Worm (Caenorhabditis elegans) whole organism, L1 larva: ENCODE results near the gene lsy-13.
A peak's percentile ranks its signal among the peaks of the same experiment; 100 is the strongest.
"Not testable (repeated sequence)": the region's sequence is repeated elsewhere in the genome, so short reads cannot be mapped to it uniquely, and the experiment has no call there.

Source experiments
- F16B12.6 ChIP-seq: fragments of 150-350 bp; optimal IDR thresholded peaks from 2 replicates; lab custom pipeline; 2014; ENCODE audit warnings: missing biosample characterization, missing genetic modification characterization
- Y116A8C.19 ChIP-seq: sonication (generic microtip); optimal IDR thresholded peaks from 2 replicates; lab custom pipeline; 2016; ENCODE audit warnings: missing compliant biosample characterization, missing genetic modification characterization, borderline replicate concordance
- ceh-8 ChIP-seq: fragments of 200-800 bp; sonication (Bioruptor generic); optimal IDR thresholded peaks from 2 replicates; lab custom pipeline; 2018; ENCODE audit warnings: mild to moderate bottlenecking, missing genetic modification characterization, moderate library complexity, missing compliant biosample characterization
- ceh-88 ChIP-seq: fragments of 200-800 bp; sonication (Bioruptor generic); IDR thresholded peaks from 2 replicates; pipeline ENCODE4 v1.3.6; 2022; ENCODE audit warnings: missing genetic modification characterization, missing compliant biosample characterization
- dpl-1 ChIP-seq, 3 experiments: fragments of 150-350 bp in 2 of 3; sonication (generic microtip) in 1 of 3; optimal IDR thresholded peaks; 2 replicates each; lab custom pipeline; 2014 to 2017; ENCODE audit warnings: missing biosample characterization in 3 of 3, missing genetic modification characterization in 3 of 3, missing genetic modification reagents in 3 of 3
- dsc-1 ChIP-seq: sonication (generic microtip); optimal IDR thresholded peaks from 2 replicates; lab custom pipeline; 2016; ENCODE audit warnings: mild to moderate bottlenecking, missing genetic modification characterization, missing compliant biosample characterization
- efl-1 ChIP-seq, 4 experiments: fragments of 150-350 bp; optimal IDR thresholded peaks in 3 of 4; peaks in 1 of 4; 1 replicate in 1 of 4; 2 replicates in 3 of 4; lab custom pipeline; 2014; ENCODE audit warnings: missing biosample characterization in 2 of 4, missing genetic modification characterization in 2 of 4, missing genetic modification reagents in 2 of 4
- efl-3 ChIP-seq: fragments of 200-800 bp; sonication (Bioruptor generic); optimal IDR thresholded peaks from 2 replicates; lab custom pipeline; 2018; ENCODE audit warnings: mild to moderate bottlenecking, missing genetic modification characterization, missing compliant biosample characterization
- egl-13 ChIP-seq: sonication (generic microtip); optimal IDR thresholded peaks from 2 replicates; lab custom pipeline; 2016; ENCODE audit warnings: missing genotype, missing genetic modification reagents, missing genetic modification characterization, missing compliant biosample characterization
- egl-27 ChIP-seq, 2 experiments: fragments of 150-350 bp in 1 of 2; sonication (generic microtip); optimal IDR thresholded peaks; 3 replicates each; lab custom pipeline; 2017 to 2018; ENCODE audit warnings: missing biosample characterization in 2 of 2, missing genetic modification characterization in 2 of 2, missing genetic modification reagents in 2 of 2
- elt-3 ChIP-seq, 6 experiments: fragments of 150-350 bp in 1 of 6; sonication (generic microtip); optimal IDR thresholded peaks; 2 replicates each; lab custom pipeline; 2017 to 2018; ENCODE audit warnings: missing biosample characterization in 6 of 6, missing genetic modification characterization in 6 of 6, inconsistent platforms in 1 of 6
- ets-5 ChIP-seq: fragments of 200-800 bp; sonication (Bioruptor generic); IDR thresholded peaks from 2 replicates; pipeline ENCODE4 v1.3.6; 2022; ENCODE audit warnings: missing genetic modification characterization, missing compliant biosample characterization
- fkh-4 ChIP-seq: sonication (generic microtip); optimal IDR thresholded peaks from 2 replicates; lab custom pipeline; 2016; ENCODE audit warnings: missing compliant biosample characterization, missing genetic modification characterization, borderline replicate concordance
- fkh-8 ChIP-seq: sonication (generic microtip); optimal IDR thresholded peaks from 2 replicates; lab custom pipeline; 2016; ENCODE audit warnings: mild to moderate bottlenecking, missing genetic modification characterization, missing compliant biosample characterization
- grh-1 ChIP-seq: fragments of 200-800 bp; sonication (Bioruptor generic); IDR thresholded peaks from 2 replicates; pipeline ENCODE4 v1.3.6; 2022; ENCODE audit warnings: missing genetic modification reagents, missing genetic modification characterization, missing compliant biosample characterization
- isw-1 ChIP-seq: fragments of 200-800 bp; sonication (Bioruptor generic); IDR thresholded peaks from 2 replicates; pipeline ENCODE4 v1.3.6; 2022; ENCODE audit warnings: missing genetic modification characterization, missing compliant biosample characterization
- lin-14 ChIP-seq: fragments of 200-800 bp; sonication (Bioruptor generic); optimal IDR thresholded peaks from 2 replicates; lab custom pipeline; 2018; ENCODE audit warnings: mild to moderate bottlenecking, missing genetic modification characterization, moderate library complexity, missing compliant biosample characterization
- lin-35 ChIP-seq, 2 experiments: fragments of 150-350 bp; optimal IDR thresholded peaks; 2 replicates each; lab custom pipeline; 2014; ENCODE audit warnings: missing biosample characterization in 2 of 2, missing genetic modification characterization in 2 of 2, missing genetic modification reagents in 2 of 2
- lsy-2 ChIP-seq, 2 experiments: fragments of 150-350 bp; optimal IDR thresholded peaks; 2 replicates each; lab custom pipeline; 2014; ENCODE audit warnings: missing biosample characterization in 2 of 2, missing genetic modification characterization in 2 of 2
- mab-9 ChIP-seq: fragments of 200-800 bp; sonication (Bioruptor generic); IDR thresholded peaks from 2 replicates; pipeline ENCODE4 v1.3.6; 2022; ENCODE audit warnings: missing genetic modification reagents, missing genetic modification characterization, missing compliant biosample characterization
- mef-2 ChIP-seq: fragments of 150-350 bp; optimal IDR thresholded peaks from 2 replicates; lab custom pipeline; 2014; ENCODE audit warnings: missing biosample characterization, missing genetic modification characterization
- mep-1 ChIP-seq: fragments of 150-350 bp; optimal IDR thresholded peaks from 2 replicates; lab custom pipeline; 2014; ENCODE audit warnings: missing biosample characterization, missing genetic modification characterization
- nhr-19 ChIP-seq: fragments of 200-800 bp; sonication (Bioruptor generic); conservative IDR thresholded peaks from 2 replicates; pipeline ENCODE4 v1.3.6; 2022; ENCODE audit warnings: missing genetic modification characterization, missing compliant biosample characterization
- nhr-20 ChIP-seq: sonication (generic microtip); optimal IDR thresholded peaks from 2 replicates; lab custom pipeline; 2016; ENCODE audit warnings: mild to moderate bottlenecking, missing genetic modification characterization, missing compliant biosample characterization
- nhr-28 ChIP-seq: fragments of 150-350 bp; optimal IDR thresholded peaks from 2 replicates; lab custom pipeline; 2014; ENCODE audit warnings: missing biosample characterization, missing genetic modification characterization
- nhr-47 ChIP-seq: sonication (generic microtip); optimal IDR thresholded peaks from 2 replicates; lab custom pipeline; 2016; ENCODE audit warnings: mild to moderate bottlenecking, missing genetic modification characterization, moderate library complexity, missing compliant biosample characterization
- nhr-71 ChIP-seq: sonication (generic microtip); optimal IDR thresholded peaks from 2 replicates; lab custom pipeline; 2016; ENCODE audit warnings: mild to moderate bottlenecking, missing genetic modification characterization, moderate library complexity, missing compliant biosample characterization
- nhr-76 ChIP-seq: sonication (generic microtip); optimal IDR thresholded peaks from 2 replicates; lab custom pipeline; 2017; ENCODE audit warnings: missing biosample characterization, missing genetic modification characterization
- nhr-77 ChIP-seq: fragments of 150-350 bp; optimal IDR thresholded peaks from 2 replicates; lab custom pipeline; 2014; ENCODE audit warnings: missing biosample characterization, missing genetic modification characterization
- nhr-85 ChIP-seq: sonication (generic microtip); peaks from one replicate; lab custom pipeline; 2016; ENCODE audit warnings: missing genetic modification characterization, inconsistent platforms, missing compliant biosample characterization
- nhr-90 ChIP-seq: sonication (generic microtip); optimal IDR thresholded peaks from 2 replicates; lab custom pipeline; 2016; ENCODE audit warnings: mild to moderate bottlenecking, missing genetic modification characterization, missing compliant biosample characterization; ENCODE audit not compliant: poor library complexity
- pax-3 ChIP-seq: fragments of 200-800 bp; sonication (Bioruptor generic); optimal IDR thresholded peaks from 2 replicates; lab custom pipeline; 2018; ENCODE audit warnings: mild to moderate bottlenecking, missing genetic modification characterization, moderate library complexity, missing compliant biosample characterization
- rnt-1 ChIP-seq: sonication (generic microtip); optimal IDR thresholded peaks from 2 replicates; lab custom pipeline; 2016; ENCODE audit warnings: mild to moderate bottlenecking, missing genetic modification characterization, moderate library complexity, missing compliant biosample characterization
- snpc-4 ChIP-seq: fragments of 150-350 bp; optimal IDR thresholded peaks from 2 replicates; lab custom pipeline; 2014; ENCODE audit warnings: missing biosample characterization, missing genetic modification characterization
- snu-23 ChIP-seq: sonication (generic microtip); optimal IDR thresholded peaks from 2 replicates; lab custom pipeline; 2016; ENCODE audit warnings: missing genetic modification characterization, missing compliant biosample characterization
- sptf-1 ChIP-seq: fragments of 150-350 bp; optimal IDR thresholded peaks from 2 replicates; lab custom pipeline; 2014; ENCODE audit warnings: missing biosample characterization, missing genetic modification characterization
- swsn-7 ChIP-seq: sonication (generic microtip); optimal IDR thresholded peaks from 2 replicates; lab custom pipeline; 2016; ENCODE audit warnings: missing genetic modification characterization, missing compliant biosample characterization
- tbx-2 ChIP-seq: sonication (generic microtip); optimal IDR thresholded peaks from 2 replicates; lab custom pipeline; 2016; ENCODE audit warnings: missing genetic modification characterization, missing compliant biosample characterization
- unc-130 ChIP-seq: fragments of 150-350 bp; optimal IDR thresholded peaks from 2 replicates; lab custom pipeline; 2017; ENCODE audit warnings: missing biosample characterization, missing genetic modification characterization, inconsistent platforms
- unc-86 ChIP-seq: sonication (generic microtip); optimal IDR thresholded peaks from 2 replicates; lab custom pipeline; 2016; ENCODE audit warnings: missing genetic modification characterization, missing compliant biosample characterization
- unc-98 ChIP-seq: fragments of 200-800 bp; sonication (Bioruptor generic); IDR thresholded peaks from 2 replicates; pipeline ENCODE4 v1.3.6; 2022; ENCODE audit warnings: missing genetic modification characterization, missing compliant biosample characterization
- xbp-1 ChIP-seq: sonication (generic microtip); optimal IDR thresholded peaks from 2 replicates; lab custom pipeline; 2016; ENCODE audit warnings: missing genetic modification characterization, missing compliant biosample characterization

The lsy-13 gene

ce11 chrIV:16829896-16830295 lies 33.8 kb upstream of the lsy-13 start, which contains the start of gene Y116A8A.7:
Gene Y116A8A.7, plus strand, starts transcription at chrIV:16830196.
- TF ChIP-seq efl-1 (optimal IDR thresholded peaks at IDR 0.05; lab: Kevin White, UChicago) (no peak), efl-1 (GFP tag; optimal IDR thresholded peaks at IDR 0.05 in 1 of 2; lab: Kevin White, UChicago) (peak in 1 of 2 experiments; percentile 57), Y116A8C.19 (no peak)

- no peak for TF ChIP-seq nhr-76 (tag; lab: Kevin White, UChicago)
- TF ChIP-seq nhr-77 (tag; lab: Kevin White, UChicago): no peak
- no peak for TF ChIP-seq ceh-8 (GFP tag; lab: Kevin White, UChicago)
- TF ChIP-seq egl-27 (tag; optimal IDR thresholded peaks at IDR 0.05; lab: Kevin White, UChicago): no peak
- no peak for TF ChIP-seq lin-35 (GFP tag; optimal IDR thresholded peaks at IDR 0.05; lab: Kevin White, UChicago)
- TF ChIP-seq unc-130: no peak
- no peak for TF ChIP-seq snpc-4 (tag; lab: Kevin White, UChicago)
- no peak for TF ChIP-seq sptf-1
- TF ChIP-seq grh-1 (GFP tag; lab: Robert Waterston, UW): no peak
- no peak for TF ChIP-seq nhr-71 (tag; lab: Kevin White, UChicago)
- no peak for TF ChIP-seq efl-3
- no peak for TF ChIP-seq mef-2 (tag; lab: Kevin White, UChicago)
- no peak for TF ChIP-seq unc-86 (tag; lab: Kevin White, UChicago)
- no peak for TF ChIP-seq elt-3 (tag; optimal IDR thresholded peaks at IDR 0.05; lab: Kevin White, UChicago)
- no peak for TF ChIP-seq mep-1 (tag; lab: Kevin White, UChicago)
- TF ChIP-seq nhr-28 (tag; lab: Kevin White, UChicago): no peak
- no peak for TF ChIP-seq unc-98 (GFP tag; lab: Robert Waterston, UW)
- no peak for TF ChIP-seq egl-13
These were observed 32.3 kb upstream of the lsy-13 start, which contains the start of gene clec-194 for ce11 chrIV:16831366-16831765. Gene clec-194, plus strand, starts transcription at chrIV:16831666.

- TF ChIP-seq dpl-1 (GFP tag; optimal IDR thresholded peaks at IDR 0.05; lab: Kevin White, UChicago); xbp-1 (tag; lab: Kevin White, UChicago); ets-5 (GFP tag; lab: Robert Waterston, UW): not testable (repeated sequence)
These were observed 20.8 kb upstream of the lsy-13 start, which contains the start of gene Y116A8A.150 for ce11 chrIV:16842873-16843272. Gene Y116A8A.150, minus strand, starts transcription at chrIV:16842973.

ce11 chrIV:16845376-16845775 lies 18.3 kb upstream of the lsy-13 start:
- TF ChIP-seq efl-1 (optimal IDR thresholded peaks at IDR 0.05; lab: Kevin White, UChicago) (peak; percentile 53 to 60), efl-1 (GFP tag; optimal IDR thresholded peaks at IDR 0.05 in 1 of 2; lab: Kevin White, UChicago) (peak; percentile 14 to 96), isw-1 (GFP tag; lab: Robert Waterston, UW) (peak; percentile 94), unc-98 (GFP tag; lab: Robert Waterston, UW) (peak; percentile 84), nhr-19 (GFP tag; lab: Robert Waterston, UW) (peak; percentile 98), swsn-7 (tag; lab: Kevin White, UChicago) (peak; percentile 58), nhr-71 (tag; lab: Kevin White, UChicago) (peak; percentile 76), dsc-1 (peak; percentile 39), xbp-1 (tag; lab: Kevin White, UChicago) (peak; percentile 53), nhr-47 (tag; lab: Kevin White, UChicago) (peak; percentile 74), lin-14 (peak; percentile 50), nhr-90 (tag; lab: Kevin White, UChicago) (peak; percentile 36), rnt-1 (tag; lab: Kevin White, UChicago) (peak; percentile 56), grh-1 (GFP tag; lab: Robert Waterston, UW) (peak; percentile 95), snu-23 (GFP tag; lab: Kevin White, UChicago) (peak; percentile 29), nhr-20 (tag; lab: Kevin White, UChicago) (peak; percentile 48), nhr-85 (tag; lab: Kevin White, UChicago) (peak; percentile 53), ceh-88 (peak; percentile 94), fkh-8 (tag; lab: Kevin White, UChicago) (peak; percentile 35), mab-9 (peak; percentile 91), lin-35 (GFP tag; optimal IDR thresholded peaks at IDR 0.05; lab: Kevin White, UChicago) (peak; percentile 0 to 49), lsy-2 (tag; optimal IDR thresholded peaks at IDR 0.05; lab: Kevin White, UChicago) (peak; percentile 63 to 76), unc-86 (tag; lab: Kevin White, UChicago) (peak; percentile 27), dpl-1 (GFP tag; optimal IDR thresholded peaks at IDR 0.05; lab: Kevin White, UChicago) (peak in 2 of 3 experiments; percentile 23 to 29), fkh-4 (peak; percentile 8), tbx-2 (peak; percentile 42), F16B12.6 (tag; lab: Kevin White, UChicago) (peak; percentile 71), pax-3 (tag; lab: Kevin White, UChicago) (peak; percentile 41)
